Worm (Caenorhabditis elegans): ENCODE measurements around the gene T05C3.2.
A peak's percentile ranks its signal among the peaks of the same experiment; 100 is the strongest.

The T05C3.2 gene

DNA sequence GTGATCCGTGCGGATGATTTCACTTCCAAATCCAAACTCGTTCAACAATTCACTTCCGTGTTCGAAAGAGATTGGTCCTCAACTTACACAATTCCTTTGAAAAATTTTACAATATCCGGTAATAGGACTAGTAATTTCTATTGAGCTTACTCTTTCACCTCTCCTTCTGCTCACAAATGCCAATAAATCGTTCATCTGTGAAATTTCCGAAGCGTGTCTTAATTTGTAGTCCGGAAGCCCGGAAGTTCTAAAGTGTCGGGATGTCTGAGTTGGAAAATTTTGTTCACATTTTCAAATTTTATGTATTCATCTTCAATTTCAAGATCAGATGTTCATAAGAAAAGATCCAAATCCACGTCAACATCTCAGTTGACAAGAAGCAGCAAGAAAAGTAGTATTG is at the start of gene T05C3.2:
TSS of gene T05C3.2 (plus strand) at position 301 of the 400 bp plus-strand sequence.
- no peak for TF ChIP-seq mab-9 (GFP tag; IDR thresholded peaks at IDR 0.05)
- no peak for TF ChIP-seq tbx-2 (tag; optimal IDR thresholded peaks at IDR 0.05)
- TF ChIP-seq unc-98 (GFP tag; IDR thresholded peaks at IDR 0.05): no peak
- no peak for TF ChIP-seq sox-4 (tag; optimal IDR thresholded peaks at IDR 0.05)
- no peak for TF ChIP-seq grh-1 (GFP tag; IDR thresholded peaks at IDR 0.05)
- TF ChIP-seq nhr-11 (tag; optimal IDR thresholded peaks at IDR 0.05): no peak
- no peak for TF ChIP-seq ceh-8 (GFP tag; optimal IDR thresholded peaks at IDR 0.05)
- TF ChIP-seq ces-1 (GFP tag; optimal IDR thresholded peaks at IDR 0.05): no peak
- no peak for TF ChIP-seq lsy-2 (tag; optimal IDR thresholded peaks at IDR 0.05)
- TF ChIP-seq nhr-84 (tag; optimal IDR thresholded peaks at IDR 0.05): no peak
- no peak for TF ChIP-seq unc-30 (tag; optimal IDR thresholded peaks at IDR 0.05)
- no peak for TF ChIP-seq dpl-1 (GFP tag; optimal IDR thresholded peaks at IDR 0.05)
- no peak for TF ChIP-seq lir-3 (tag; optimal IDR thresholded peaks at IDR 0.05; ENCODE audit: poor library complexity)
- TF ChIP-seq nhr-90 (tag; optimal IDR thresholded peaks at IDR 0.05; ENCODE audit: poor library complexity): no peak
- TF ChIP-seq nhr-71 (tag; optimal IDR thresholded peaks at IDR 0.05): no peak

DNA sequence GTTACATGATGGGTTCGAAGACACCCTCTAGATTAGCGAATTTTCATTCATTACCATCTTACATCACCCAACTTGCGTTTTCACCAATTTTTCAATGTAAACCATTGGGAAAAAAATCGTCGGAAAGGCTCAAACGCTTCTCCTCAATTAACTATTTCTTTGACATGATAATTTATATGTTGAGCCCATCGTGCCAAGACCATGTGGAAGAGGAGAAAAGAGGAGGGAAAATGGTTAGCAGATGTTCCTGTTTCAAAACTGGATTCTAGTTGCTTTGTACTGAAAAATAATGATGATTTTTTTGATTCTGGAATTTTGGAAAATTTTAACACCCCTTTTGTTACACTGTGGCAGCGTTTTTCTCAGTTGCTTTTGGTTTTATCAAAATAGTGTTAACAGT is 49.5 kb upstream of the T05C3.2 start:
- TF ChIP-seq pqm-1 (tag; optimal IDR thresholded peaks at IDR 0.05): no peak
- TF ChIP-seq Y116A8C.19 (tag; optimal IDR thresholded peaks at IDR 0.05; ENCODE audit: borderline replicate concordance): no peak
- peak; percentile 56 for TF ChIP-seq dsc-1 (tag; optimal IDR thresholded peaks at IDR 0.05)
- no peak for TF ChIP-seq nhr-71 (tag; optimal IDR thresholded peaks at IDR 0.05)
- no peak for TF ChIP-seq pag-3 (tag; optimal IDR thresholded peaks at IDR 0.05; ENCODE audit: borderline replicate concordance, insufficient read depth)
- TF ChIP-seq aha-1 (tag; optimal IDR thresholded peaks at IDR 0.05): no peak
- TF ChIP-seq fkh-4 (tag; optimal IDR thresholded peaks at IDR 0.05; ENCODE audit: borderline replicate concordance): peak; percentile 19

DNA sequence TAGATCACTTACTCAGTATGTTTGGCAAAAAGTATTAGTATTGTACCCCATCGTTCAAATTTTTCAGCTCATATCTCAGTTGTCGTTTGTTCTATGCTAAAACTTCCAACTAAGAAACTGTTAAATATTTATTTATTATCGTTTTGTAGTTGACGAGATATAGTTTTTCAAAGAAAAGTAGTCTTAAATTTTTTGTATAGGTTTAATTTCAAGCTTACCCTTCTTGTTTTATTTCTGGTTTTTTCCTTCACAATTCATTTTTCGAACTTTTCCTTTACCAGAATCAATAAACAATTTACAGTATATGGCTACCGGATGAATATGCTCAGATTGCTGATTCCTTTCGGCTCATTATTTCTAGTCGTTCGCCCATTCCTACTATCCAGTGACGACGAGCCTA is 47.7 kb upstream of the T05C3.2 start, which contains the start of gene F08F3.1:
TSS of gene F08F3.1 (plus strand) at position 301 of the 400 bp plus-strand sequence.
- TF ChIP-seq nhr-77 (tag; optimal IDR thresholded peaks at IDR 0.05) (no peak), lsy-2 (tag; optimal IDR thresholded peaks at IDR 0.05) (no peak), nhr-12 (tag; optimal IDR thresholded peaks at IDR 0.05) (no peak), lin-39 (tag; optimal IDR thresholded peaks at IDR 0.05) (no peak)

DNA sequence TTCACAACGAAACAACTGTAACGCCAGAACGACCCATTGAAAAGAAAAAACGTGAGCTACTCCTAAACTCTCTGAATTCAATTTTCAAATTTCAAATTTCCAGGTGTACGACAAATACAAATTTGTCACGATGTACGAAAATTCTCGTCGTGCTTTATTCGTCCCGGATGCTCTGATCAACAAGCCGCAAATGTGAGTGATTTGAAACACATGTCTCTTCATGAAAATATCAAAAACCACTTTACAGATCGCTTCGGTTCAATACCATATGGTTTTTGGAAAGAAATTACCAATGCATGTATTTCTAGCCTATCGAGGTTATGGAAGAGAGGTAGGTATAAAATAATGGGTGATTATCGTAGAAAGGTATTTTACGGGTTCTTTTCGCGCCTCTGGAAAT is 46.5 kb upstream of the T05C3.2 start:
- TF ChIP-seq fkh-4 (tag; optimal IDR thresholded peaks at IDR 0.05; ENCODE audit: borderline replicate concordance) (peak; percentile 63), nhr-76 (tag; optimal IDR thresholded peaks at IDR 0.05) (no peak), nhr-71 (tag; optimal IDR thresholded peaks at IDR 0.05) (no peak), zip-4 (GFP tag; optimal IDR thresholded peaks at IDR 0.05) (no peak), elt-3 (tag; optimal IDR thresholded peaks at IDR 0.05) (no peak), lin-13 (GFP tag; optimal IDR thresholded peaks at IDR 0.05) (no peak), dsc-1 (tag; optimal IDR thresholded peaks at IDR 0.05) (peak; percentile 89)

DNA sequence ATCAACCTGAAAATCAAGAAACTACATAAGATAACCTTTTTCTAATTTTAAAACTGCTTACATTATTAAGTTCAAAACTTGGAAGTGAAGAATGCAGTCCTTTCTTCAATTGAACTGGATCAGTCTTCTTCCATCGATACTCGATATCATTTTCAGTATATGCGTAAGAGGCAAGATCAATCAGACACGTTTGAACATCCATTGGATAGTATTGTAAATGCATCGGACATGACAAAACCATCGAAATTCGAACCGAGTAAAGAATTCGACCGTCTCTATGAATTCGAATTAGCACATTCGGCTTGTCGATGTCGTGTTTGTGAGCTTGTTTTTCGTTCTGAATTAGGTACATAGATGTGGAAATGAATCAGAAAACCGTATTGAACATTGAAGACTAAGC is 42.8 kb upstream of the T05C3.2 start:
- TF ChIP-seq nhr-28 (tag; optimal IDR thresholded peaks at IDR 0.05) (no peak), nhr-84 (tag; optimal IDR thresholded peaks at IDR 0.05) (no peak), mab-9 (GFP tag; IDR thresholded peaks at IDR 0.05) (no peak), hpl-2 (GFP tag; optimal IDR thresholded peaks at IDR 0.05) (no peak), F16B12.6 (tag; optimal IDR thresholded peaks at IDR 0.05) (no peak), ets-5 (GFP tag; IDR thresholded peaks at IDR 0.05) (no peak), mef-2 (tag; optimal IDR thresholded peaks at IDR 0.05) (no peak), sox-4 (tag; optimal IDR thresholded peaks at IDR 0.05) (no peak), unc-30 (tag; optimal IDR thresholded peaks at IDR 0.05) (no peak), jun-1 (tag; optimal IDR thresholded peaks at IDR 0.05) (no peak), aly-2 (tag; optimal IDR thresholded peaks at IDR 0.05) (no peak), zag-1 (tag; optimal IDR thresholded peaks at IDR 0.05) (no peak)

All from whole organism, L1 larva.